Worm (Caenorhabditis elegans) whole organism, mixed stage, embryonic: Measurements from ENCODE around the gene gck-2.

ENCODE experiments used
- lsy-2 ChIP-seq: fragments of 150-350 bp; optimal IDR thresholded peaks from 2 replicates; lab custom pipeline; 2014; ENCODE audit warnings: missing biosample characterization, missing genetic modification characterization
- pha-4 ChIP-seq: fragments of 150-350 bp; optimal IDR thresholded peaks from 2 replicates; lab custom pipeline; 2018; ENCODE audit warnings: missing biosample characterization, missing genetic modification reagents, missing genetic modification characterization

DNA sequence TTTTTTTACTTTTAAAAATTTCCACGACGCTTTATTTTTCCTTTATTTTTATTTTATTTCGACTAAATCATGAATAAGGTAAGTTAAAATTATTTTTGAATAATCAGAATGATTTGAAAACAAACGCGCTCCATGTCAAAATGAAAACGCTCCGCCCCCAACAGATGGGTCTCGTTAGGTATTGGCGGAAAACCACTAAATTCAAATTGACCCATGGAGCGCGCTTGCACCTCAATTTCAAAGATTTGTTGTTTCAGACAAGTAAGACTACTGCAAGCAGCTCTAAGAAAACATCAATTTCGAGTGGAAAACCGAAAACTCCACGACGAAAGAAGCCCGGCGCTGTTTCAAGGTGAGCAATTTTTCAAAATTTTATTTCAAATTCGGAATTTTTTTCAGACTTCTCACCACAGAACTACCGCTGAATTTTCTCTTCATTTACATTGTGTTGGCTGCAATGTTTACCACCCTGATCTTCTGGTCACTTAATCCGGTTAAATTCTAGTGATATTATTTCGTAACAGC, 4.5 kb downstream of the gck-2 start, which contains the start of gene ZC404.2:
- TF ChIP-seq lsy-2 (tag; lab: Kevin White, UChicago) (no peak), pha-4 (no peak)
